Worm (Caenorhabditis elegans): Measurements from ENCODE around the gene F53B2.5.

ce11 chrIV:12498238-12498637 is 32.7 kb downstream of the F53B2.5 start, which contains the start of gene sru-19:
- TF ChIP-seq lir-3 (tag; optimal IDR thresholded peaks at IDR 0.05) (no peak), ZK546.5 (tag; optimal IDR thresholded peaks at IDR 0.05) (no peak), nhr-28 (tag; optimal IDR thresholded peaks at IDR 0.05) (no peak), snpc-4 (tag; optimal IDR thresholded peaks at IDR 0.05) (no peak), hmg-1.1 (GFP tag; IDR thresholded peaks at IDR 0.05) (no peak), ceh-82 (tag; optimal IDR thresholded peaks at IDR 0.05) (no peak), F44E2.7 (GFP tag; IDR thresholded peaks at IDR 0.05) (no peak), fos-1 (tag; optimal IDR thresholded peaks at IDR 0.05) (no peak), nhr-237 (tag; optimal IDR thresholded peaks at IDR 0.05) (no peak), spr-3 (GFP tag; optimal IDR thresholded peaks at IDR 0.05) (no peak), dmd-6 (GFP tag; IDR thresholded peaks at IDR 0.05) (no peak)
